Worm (Caenorhabditis elegans): ENCODE results near the gene lec-3.

lec-3 gene

DNA sequence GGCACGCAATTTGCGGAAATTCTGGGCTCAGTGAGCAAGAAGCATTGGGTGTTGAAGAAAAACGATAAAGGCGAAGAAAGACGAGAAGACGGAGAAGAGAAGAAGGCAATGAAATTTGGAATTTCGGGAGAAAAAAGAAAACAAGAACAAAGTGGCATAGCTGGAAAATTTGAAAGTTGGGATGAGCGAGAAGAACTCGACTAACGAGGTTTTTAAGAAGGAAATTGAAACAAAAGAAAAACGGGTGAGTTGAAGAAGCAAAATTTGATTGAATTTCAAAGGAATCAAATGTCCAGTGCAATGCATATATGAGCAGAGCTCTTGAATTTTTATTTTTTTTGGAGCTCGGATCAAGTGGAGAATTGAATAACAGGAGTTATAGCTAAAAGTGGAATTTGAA, 30.8 kb downstream of the lec-3 start:
- no peak for TF ChIP-seq madf-9 (GFP tag; conservative IDR thresholded peaks at IDR 0.05)
- peak; percentile 44 for TF ChIP-seq fkh-10 (GFP tag; optimal IDR thresholded peaks at IDR 0.05)
- TF ChIP-seq ces-1 (GFP tag; optimal IDR thresholded peaks at IDR 0.05), result peak; percentile 9

DNA sequence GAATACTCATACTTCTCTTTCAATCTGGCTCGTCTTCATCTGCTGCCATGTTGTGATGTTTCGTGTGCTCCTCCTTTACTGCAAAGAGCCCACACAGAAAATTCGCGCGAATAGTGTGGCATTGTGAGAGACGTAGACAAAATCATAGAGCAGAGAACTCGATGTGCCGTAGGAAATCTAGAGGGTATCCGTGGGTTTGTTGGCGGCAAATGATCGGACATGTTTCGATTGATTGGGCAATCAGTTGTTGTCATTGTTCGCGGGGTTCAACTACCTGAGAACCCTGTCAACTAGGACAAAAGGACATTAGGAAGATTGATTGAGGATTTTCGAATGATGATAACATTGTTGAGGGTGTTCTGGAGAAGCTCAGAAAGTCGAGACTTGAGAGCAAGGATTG, 34.1 kb downstream of the lec-3 start:
- TF ChIP-seq hlh-11 (tag; optimal IDR thresholded peaks at IDR 0.05) (no peak), nhr-237 (tag; optimal IDR thresholded peaks at IDR 0.05) (no peak), ZK546.5 (tag; optimal IDR thresholded peaks at IDR 0.05) (no peak), nhr-11 (tag; optimal IDR thresholded peaks at IDR 0.05) (peak; percentile 25), aly-2 (tag; optimal IDR thresholded peaks at IDR 0.05) (no peak), ctbp-1 (GFP tag; IDR thresholded peaks at IDR 0.05) (no peak), T20F7.1 (GFP tag; optimal IDR thresholded peaks at IDR 0.05) (no peak), nhr-77 (tag; optimal IDR thresholded peaks at IDR 0.05) (no peak), tag-97 (GFP tag; IDR thresholded peaks at IDR 0.05) (no peak), ceh-44 (GFP tag; IDR thresholded peaks at IDR 0.05) (no peak), unc-62 (GFP tag; optimal IDR thresholded peaks at IDR 0.05 in 1 of 2) (peak in 1 of 2 experiments; percentile 13), unc-62 (tag; optimal IDR thresholded peaks at IDR 0.05) (no peak), aha-1 (tag) (peak; percentile 45), dmd-6 (GFP tag; IDR thresholded peaks at IDR 0.05) (no peak), pha-4 (GFP tag; IDR thresholded peaks at IDR 0.05) (no peak), pha-4 (tag; optimal IDR thresholded peaks at IDR 0.05) (no peak), zip-2 (tag; optimal IDR thresholded peaks at IDR 0.05) (no peak)

DNA sequence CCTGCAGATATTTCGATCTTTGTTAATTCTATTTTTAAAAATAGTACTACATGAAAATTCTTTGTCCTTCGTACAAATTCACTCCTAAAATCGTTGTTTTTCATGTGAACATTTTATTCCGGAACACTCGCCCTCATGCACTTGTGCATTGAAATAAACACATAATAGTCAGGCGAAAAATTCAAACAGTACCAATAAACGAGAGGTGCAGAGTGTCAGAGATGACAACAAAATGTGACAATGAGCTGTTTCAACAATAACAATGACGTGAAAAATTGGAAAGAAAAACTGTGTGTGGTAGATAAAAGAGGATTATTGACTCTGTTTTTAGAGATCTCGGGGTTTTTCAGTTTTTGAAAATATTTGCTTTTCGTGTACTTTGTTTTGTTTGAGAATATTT, 37.3 kb downstream of the lec-3 start, which contains the start of gene F52H3.6:
TSS of gene F52H3.6 (minus strand) at position 228 of the 400 bp plus-strand sequence.
- TF ChIP-seq lin-29 (GFP tag; IDR thresholded peaks at IDR 0.05), result no peak
- no peak for TF ChIP-seq skn-1 (tag; optimal IDR thresholded peaks at IDR 0.05)
- TF ChIP-seq egl-27 (tag; optimal IDR thresholded peaks at IDR 0.05), result no peak
- TF ChIP-seq aly-2 (tag; optimal IDR thresholded peaks at IDR 0.05), result no peak
- TF ChIP-seq hlh-30 (tag; optimal IDR thresholded peaks at IDR 0.05; ENCODE audit: insufficient read depth), result peak; percentile 54
- TF ChIP-seq Y105C5A.15 (GFP tag; IDR thresholded peaks at IDR 0.05), result no peak
- no peak for TF ChIP-seq D1046.2 (GFP tag; IDR thresholded peaks at IDR 0.05)
- TF ChIP-seq rbr-2 (tag; optimal IDR thresholded peaks at IDR 0.05), result no peak
- no peak for TF ChIP-seq ZK337.2 (GFP tag; IDR thresholded peaks at IDR 0.05)
- TF ChIP-seq cey-2 (tag; optimal IDR thresholded peaks at IDR 0.05; ENCODE audit: borderline replicate concordance, insufficient read depth), result no peak
- TF ChIP-seq ZK546.5 (tag; optimal IDR thresholded peaks at IDR 0.05), result no peak
- TF ChIP-seq nhr-48 (tag; optimal IDR thresholded peaks at IDR 0.05), result no peak
- no peak for TF ChIP-seq F37D6.2 (tag; optimal IDR thresholded peaks at IDR 0.05)
- no peak for TF ChIP-seq saeg-2 (GFP tag; IDR thresholded peaks at IDR 0.05)
- no peak for TF ChIP-seq nhr-11 (tag; optimal IDR thresholded peaks at IDR 0.05)
- no peak for TF ChIP-seq lin-38 (GFP tag; IDR thresholded peaks at IDR 0.05)
- TF ChIP-seq F49E8.2 (tag; optimal IDR thresholded peaks at IDR 0.05; ENCODE audit: borderline replicate concordance), result no peak
- TF ChIP-seq F26F4.8 (GFP tag; conservative IDR thresholded peaks at IDR 0.05), result no peak
- TF ChIP-seq mxl-3 (GFP tag; optimal IDR thresholded peaks at IDR 0.05), result no peak
- no peak for TF ChIP-seq daf-16 (GFP tag; optimal IDR thresholded peaks at IDR 0.05)
- TF ChIP-seq daf-16 (tag; optimal IDR thresholded peaks at IDR 0.05), result peak; percentile 97
- no peak for TF ChIP-seq dpl-1 (GFP tag; optimal IDR thresholded peaks at IDR 0.05)
- no peak for TF ChIP-seq ces-1 (GFP tag; optimal IDR thresholded peaks at IDR 0.05)
- no peak for TF ChIP-seq jun-1 (tag; optimal IDR thresholded peaks at IDR 0.05)
- TF ChIP-seq zip-11 (GFP tag; IDR thresholded peaks at IDR 0.05), result no peak
- no peak for TF ChIP-seq ztf-7 (tag; optimal IDR thresholded peaks at IDR 0.05)
- TF ChIP-seq hif-1 (tag; optimal IDR thresholded peaks at IDR 0.05), result peak in 1 of 2 experiments; percentile 21
- TF ChIP-seq lin-15B (tag; optimal IDR thresholded peaks at IDR 0.05), result no peak
- no peak for TF ChIP-seq nhr-237 (tag; optimal IDR thresholded peaks at IDR 0.05)
- 0 out of 2 replicates have a peak, but pooled peaks have one; percentile 6 for TF ChIP-seq dmd-6 (GFP tag; IDR thresholded peaks at IDR 0.05)
- TF ChIP-seq duxl-1 (tag; optimal IDR thresholded peaks at IDR 0.05; ENCODE audit: poor library complexity), result no peak
- peak; percentile 55 for TF ChIP-seq nhr-77 (tag; optimal IDR thresholded peaks at IDR 0.05)
- TF ChIP-seq ceh-62 (tag; optimal IDR thresholded peaks at IDR 0.05), result no peak
- peak; percentile 57 for TF ChIP-seq dve-1 (tag; optimal IDR thresholded peaks at IDR 0.05; ENCODE audit: insufficient read depth)
- TF ChIP-seq arid-1 (GFP tag; conservative IDR thresholded peaks at IDR 0.05), result no peak
- TF ChIP-seq dmd-8 (GFP tag; IDR thresholded peaks at IDR 0.05), result no peak
